Worm (Caenorhabditis elegans) whole organism, young adult: ENCODE results near the gene exh-1.

Experiments
- K12H6.12 ChIP-seq: fragments of 200-800 bp; sonication (Bioruptor generic); optimal IDR thresholded peaks from 2 replicates; lab custom pipeline; 2018; ENCODE audit warnings: mild to moderate bottlenecking, missing genetic modification characterization, missing compliant biosample characterization
- Y79H2A.3 ChIP-seq: fragments of 200-800 bp; sonication (Bioruptor generic); conservative IDR thresholded peaks from 2 replicates; pipeline ENCODE4 v1.3.6; 2022; ENCODE audit warnings: missing genetic modification reagents, missing genetic modification characterization, missing compliant biosample characterization
- ama-1 ChIP-seq, 3 experiments: fragments of 150-350 bp in 1 of 3; sonication (generic microtip) in 2 of 3; optimal IDR thresholded peaks; 2 replicates each; lab custom pipeline; 2014 to 2018; ENCODE audit warnings: missing biosample characterization in 2 of 3, missing genetic modification characterization in 2 of 3, missing genetic modification reagents in 2 of 3
- aptf-3 ChIP-seq: fragments of 200-800 bp; sonication (Bioruptor generic); IDR thresholded peaks from 2 replicates; pipeline ENCODE4 v1.3.6; 2022; ENCODE audit warnings: missing genetic modification characterization, missing compliant biosample characterization
- bed-1 ChIP-seq: fragments of 200-800 bp; sonication (Bioruptor generic); IDR thresholded peaks from 2 replicates; pipeline ENCODE4 v1.3.6; 2022; ENCODE audit warnings: missing genetic modification reagents, missing genetic modification characterization, missing compliant biosample characterization
- ceh-91 ChIP-seq: fragments of 200-800 bp; sonication (Bioruptor generic); IDR thresholded peaks from 2 replicates; pipeline ENCODE4 v1.3.6; 2022; ENCODE audit warnings: missing genetic modification reagents, missing genetic modification characterization, missing compliant biosample characterization
- die-1 ChIP-seq: sonication (generic microtip); optimal IDR thresholded peaks from 2 replicates; lab custom pipeline; 2016; ENCODE audit warnings: missing genotype, mild to moderate bottlenecking, missing genetic modification characterization, missing compliant biosample characterization
- madf-10 ChIP-seq: sonication (generic microtip); optimal IDR thresholded peaks from 2 replicates; lab custom pipeline; 2016; ENCODE audit warnings: mild to moderate bottlenecking, missing genetic modification characterization, missing compliant biosample characterization
- mcd-1 ChIP-seq: fragments of 200-800 bp; sonication (Bioruptor generic); IDR thresholded peaks from 2 replicates; pipeline ENCODE4 v1.3.6; 2022; ENCODE audit warnings: missing genetic modification reagents, missing genetic modification characterization, missing compliant biosample characterization
- unc-62 ChIP-seq: fragments of 150-350 bp; optimal IDR thresholded peaks from 2 replicates; lab custom pipeline; 2014; ENCODE audit warnings: missing biosample characterization, missing genetic modification reagents, missing genetic modification characterization
- ztf-3 ChIP-seq: fragments of 200-800 bp; sonication (Bioruptor generic); optimal IDR thresholded peaks from 2 replicates; lab custom pipeline; 2018; ENCODE audit warnings: mild to moderate bottlenecking, missing genetic modification characterization, missing compliant biosample characterization

DNA sequence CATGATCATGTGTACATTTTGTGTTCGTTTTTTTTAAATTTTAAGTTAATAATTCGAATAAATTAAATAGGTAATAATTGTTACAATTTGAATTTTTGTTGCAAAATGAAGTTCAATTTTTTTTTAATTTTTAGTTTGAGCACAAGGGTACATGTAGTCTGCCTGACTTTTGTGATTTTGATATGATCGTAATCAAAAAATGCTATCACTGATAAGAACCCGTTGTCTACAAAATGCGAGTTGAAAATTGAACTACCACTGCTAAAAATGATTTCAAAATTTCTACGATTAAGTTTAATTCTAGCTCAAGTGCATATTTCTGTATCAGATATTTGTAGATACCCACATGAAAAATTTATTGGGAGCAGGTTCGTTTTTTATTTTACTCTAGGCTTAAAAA is 38.7 kb upstream of the exh-1 start, which contains the start of gene clec-210:
- TF ChIP-seq mcd-1 (GFP tag; lab: Robert Waterston, UW) = no peak
- TF ChIP-seq bed-1 = no peak
- TF ChIP-seq ceh-91 (GFP tag; lab: Robert Waterston, UW) = no peak
- TF ChIP-seq die-1 = no peak
- TF ChIP-seq ama-1 (optimal IDR thresholded peaks at IDR 0.05; lab: Kevin White, UChicago) = no peak
- no peak for TF ChIP-seq ama-1 (GFP tag; optimal IDR thresholded peaks at IDR 0.05; lab: Kevin White, UChicago)
- no peak for TF ChIP-seq K12H6.12
- no peak for TF ChIP-seq unc-62 (GFP tag; lab: Kevin White, UChicago)
- TF ChIP-seq Y79H2A.3 = no peak
- no peak for TF ChIP-seq aptf-3 (GFP tag; lab: Robert Waterston, UW)
- no peak for TF ChIP-seq ztf-3 (GFP tag; lab: Kevin White, UChicago)
- no peak for TF ChIP-seq madf-10
